Worm (Caenorhabditis elegans) whole organism, L4 larva: ENCODE data around the gene dgtr-1.

ENCODE experiments used
- T26A8.4 ChIP-seq: fragments of 200-800 bp; sonication (Bioruptor generic); IDR thresholded peaks from 2 replicates; pipeline ENCODE4 v1.3.6; 2022; ENCODE audit warnings: missing genetic modification characterization, missing compliant biosample characterization
- aly-2 ChIP-seq: sonication (generic microtip); optimal IDR thresholded peaks from 2 replicates; lab custom pipeline; 2018; ENCODE audit warnings: missing biosample characterization, missing genetic modification characterization
- ama-1 ChIP-seq: fragments of 150-350 bp; optimal IDR thresholded peaks from 2 replicates; lab custom pipeline; 2014; ENCODE audit warnings: inconsistent platforms, mixed read lengths
- ceh-44 ChIP-seq: fragments of 200-800 bp; sonication (Bioruptor generic); IDR thresholded peaks from 2 replicates; pipeline ENCODE4 v1.3.6; 2022; ENCODE audit warnings: missing genetic modification reagents, missing genetic modification characterization, missing compliant biosample characterization
- fkh-10 ChIP-seq: fragments of 150-350 bp; optimal IDR thresholded peaks from 2 replicates; lab custom pipeline; 2014; ENCODE audit warnings: missing biosample characterization, missing genetic modification reagents, missing genetic modification characterization
- gei-8 ChIP-seq: fragments of 200-800 bp; sonication (Bioruptor generic); optimal IDR thresholded peaks from 2 replicates; lab custom pipeline; 2018; ENCODE audit warnings: mild to moderate bottlenecking, missing genetic modification characterization, missing compliant biosample characterization
- hlh-30 ChIP-seq: sonication (generic microtip); optimal IDR thresholded peaks from 2 replicates; lab custom pipeline; 2017; ENCODE audit warnings: antibody characterized with exemption, mild to moderate bottlenecking, missing genetic modification characterization, missing compliant biosample characterization; ENCODE audit not compliant: insufficient read depth
- lsy-2 ChIP-seq, 2 experiments: fragments of 150-350 bp in 1 of 2; sonication (generic microtip) in 1 of 2; optimal IDR thresholded peaks; 2 replicates each; lab custom pipeline; 2014 to 2017; ENCODE audit warnings: missing biosample characterization in 2 of 2, missing genetic modification characterization in 2 of 2
- nhr-76 ChIP-seq: fragments of 150-350 bp; optimal IDR thresholded peaks from 2 replicates; lab custom pipeline; 2014; ENCODE audit warnings: missing biosample characterization, missing genetic modification characterization
- snpc-4 ChIP-seq: fragments of 150-350 bp; optimal IDR thresholded peaks from 2 replicates; lab custom pipeline; 2014; ENCODE audit warnings: missing biosample characterization, missing genetic modification characterization
- unc-62 ChIP-seq, 3 experiments: fragments of 150-350 bp in 1 of 3; sonication (generic microtip); optimal IDR thresholded peaks in 2 of 3; peaks in 1 of 3; 1 replicate in 1 of 3; 2 replicates in 2 of 3; lab custom pipeline; 2014 to 2017; ENCODE audit warnings: missing biosample characterization in 3 of 3, missing genetic modification characterization in 3 of 3, missing genetic modification reagents in 3 of 3, missing genotype in 1 of 3
- zag-1 ChIP-seq: fragments of 150-350 bp; optimal IDR thresholded peaks from 2 replicates; lab custom pipeline; 2014; ENCODE audit warnings: missing biosample characterization, missing genetic modification characterization
- zfp-3 ChIP-seq: fragments of 200-800 bp; sonication (Bioruptor generic); conservative IDR thresholded peaks from 2 replicates; pipeline ENCODE4 v1.3.6; 2022; ENCODE audit warnings: missing genetic modification reagents, missing genetic modification characterization, missing compliant biosample characterization
- ztf-11 ChIP-seq: fragments of 150-350 bp; optimal IDR thresholded peaks from 2 replicates; lab custom pipeline; 2014; ENCODE audit warnings: missing biosample characterization, missing genetic modification characterization

DNA sequence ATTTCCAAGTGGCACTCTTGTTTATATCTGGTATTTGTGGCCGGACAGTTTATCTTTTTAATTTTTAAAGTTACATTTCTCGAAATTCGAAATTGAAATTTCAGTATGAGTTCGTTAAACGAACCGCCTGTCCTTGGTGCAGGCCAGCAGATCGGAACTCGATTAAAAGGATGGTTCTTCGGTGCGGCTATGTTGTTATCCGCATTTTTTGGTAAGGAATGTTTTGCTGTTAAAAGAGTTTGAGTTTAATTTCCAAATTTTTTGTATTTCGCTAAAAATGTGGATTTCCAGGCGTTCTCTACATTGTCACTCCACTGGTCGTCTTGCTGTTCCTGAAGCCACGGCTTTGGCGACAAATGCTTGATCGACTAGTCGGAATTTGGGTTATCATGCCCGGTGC lies 43.8 kb upstream of the dgtr-1 start, which contains the start of gene acl-9:
- no peak for TF ChIP-seq ceh-44 (GFP tag; lab: Robert Waterston, UW)
- no peak for TF ChIP-seq unc-62 (GFP tag; optimal IDR thresholded peaks at IDR 0.05 in 1 of 2; lab: Kevin White, UChicago)
- no peak for TF ChIP-seq unc-62 (tag; optimal IDR thresholded peaks at IDR 0.05; lab: Kevin White, UChicago)
- no peak for TF ChIP-seq aly-2 (tag; lab: Kevin White, UChicago)
- no peak for TF ChIP-seq hlh-30 (tag; lab: Kevin White, UChicago)
- TF ChIP-seq nhr-76 (tag; lab: Kevin White, UChicago) = no peak
- TF ChIP-seq ama-1 (lab: Kevin White, UChicago) = peak; percentile 3
- TF ChIP-seq fkh-10 = no peak
- no peak for TF ChIP-seq snpc-4 (tag; lab: Kevin White, UChicago)
- TF ChIP-seq lsy-2 (tag; optimal IDR thresholded peaks at IDR 0.05; lab: Kevin White, UChicago) = no peak
- TF ChIP-seq gei-8 = no peak
- TF ChIP-seq ztf-11 (tag; lab: Kevin White, UChicago) = no peak
- no peak for TF ChIP-seq zfp-3
- no peak for TF ChIP-seq zag-1 (tag; lab: Kevin White, UChicago)
- no peak for TF ChIP-seq T26A8.4 (GFP tag; lab: Robert Waterston, UW)
